Worm (Caenorhabditis elegans) whole organism, mixed stage, embryonic: Measurements from ENCODE around the gene nkat-3.

Experiments
- M03D4.4 ChIP-seq: sonication (generic microtip); optimal IDR thresholded peaks from 2 replicates; lab custom pipeline; 2017; ENCODE audit warnings: mild to moderate bottlenecking, missing genetic modification characterization, missing compliant biosample characterization
- bed-3 ChIP-seq: fragments of 200-800 bp; sonication (Bioruptor generic); optimal IDR thresholded peaks from 3 replicates; lab custom pipeline; 2018; ENCODE audit warnings: mild to moderate bottlenecking, missing genetic modification characterization, moderate library complexity, missing compliant biosample characterization
- blmp-1 ChIP-seq: fragments of 150-350 bp; optimal IDR thresholded peaks from 2 replicates; lab custom pipeline; 2014; ENCODE audit warnings: missing biosample characterization, missing genetic modification characterization
- ceh-39 ChIP-seq: fragments of 150-350 bp; optimal IDR thresholded peaks from 2 replicates; lab custom pipeline; 2014; ENCODE audit warnings: missing biosample characterization, missing genetic modification characterization
- ceh-43 ChIP-seq: fragments of 200-800 bp; sonication (Bioruptor generic); optimal IDR thresholded peaks from 2 replicates; lab custom pipeline; 2018; ENCODE audit warnings: mild to moderate bottlenecking, missing genetic modification characterization, moderate library complexity, missing compliant biosample characterization
- ceh-83 ChIP-seq: fragments of 200-800 bp; sonication (Bioruptor generic); optimal IDR thresholded peaks from 2 replicates; lab custom pipeline; 2018; ENCODE audit warnings: mild to moderate bottlenecking, missing genetic modification characterization, missing compliant biosample characterization
- ces-1 ChIP-seq: fragments of 150-350 bp; optimal IDR thresholded peaks from 2 replicates; lab custom pipeline; 2014; ENCODE audit warnings: missing biosample characterization, missing genetic modification reagents, missing genetic modification characterization
- cnd-1 ChIP-seq: fragments of 200-800 bp; sonication (Bioruptor generic); optimal IDR thresholded peaks from 2 replicates; lab custom pipeline; 2018; ENCODE audit warnings: mild to moderate bottlenecking, missing genetic modification characterization, missing compliant biosample characterization
- drap-1 ChIP-seq: fragments of 200-800 bp; sonication (Bioruptor generic); optimal IDR thresholded peaks from 3 replicates; lab custom pipeline; 2018; ENCODE audit warnings: mild to moderate bottlenecking, missing genetic modification characterization, missing compliant biosample characterization
- elt-1 ChIP-seq: sonication (generic microtip); optimal IDR thresholded peaks from 2 replicates; lab custom pipeline; 2017; ENCODE audit warnings: missing genetic modification characterization, mild to moderate bottlenecking, missing compliant biosample characterization, antibody characterized with exemption, moderate library complexity, borderline replicate concordance; ENCODE audit not compliant: insufficient read depth
- elt-3 ChIP-seq: fragments of 150-350 bp; optimal IDR thresholded peaks from 2 replicates; lab custom pipeline; 2014; ENCODE audit warnings: missing biosample characterization, missing genetic modification characterization
- flh-1 ChIP-seq: fragments of 200-800 bp; sonication (Bioruptor generic); optimal IDR thresholded peaks from 2 replicates; lab custom pipeline; 2018; ENCODE audit warnings: mild to moderate bottlenecking, missing genetic modification characterization, moderate library complexity, missing compliant biosample characterization
- ham-2 ChIP-seq: fragments of 200-800 bp; sonication (Bioruptor generic); optimal IDR thresholded peaks from 2 replicates; lab custom pipeline; 2018; ENCODE audit warnings: mild to moderate bottlenecking, missing genetic modification characterization, missing compliant biosample characterization
- hlh-1 ChIP-seq: fragments of 150-350 bp; optimal IDR thresholded peaks from 2 replicates; lab custom pipeline; 2014; ENCODE audit warnings: missing biosample characterization, missing genetic modification reagents, missing genetic modification characterization
- lin-32 ChIP-seq: fragments of 200-800 bp; sonication (Bioruptor generic); optimal IDR thresholded peaks from 2 replicates; lab custom pipeline; 2018; ENCODE audit warnings: mild to moderate bottlenecking, missing genetic modification characterization, missing compliant biosample characterization
- lsy-2 ChIP-seq: fragments of 150-350 bp; optimal IDR thresholded peaks from 2 replicates; lab custom pipeline; 2014; ENCODE audit warnings: missing biosample characterization, missing genetic modification characterization
- mep-1 ChIP-seq: fragments of 150-350 bp; optimal IDR thresholded peaks from 2 replicates; lab custom pipeline; 2017; ENCODE audit warnings: missing biosample characterization, missing genetic modification reagents, missing genetic modification characterization, inconsistent platforms
- mls-2 ChIP-seq: sonication (generic microtip); optimal IDR thresholded peaks from 2 replicates; lab custom pipeline; 2016; ENCODE audit warnings: mild to moderate bottlenecking, missing genetic modification characterization, moderate library complexity, missing compliant biosample characterization
- nhr-2 ChIP-seq: fragments of 150-350 bp; optimal IDR thresholded peaks from 2 replicates; lab custom pipeline; 2014; ENCODE audit warnings: missing biosample characterization, missing genetic modification characterization
- nhr-237 ChIP-seq: fragments of 150-350 bp; optimal IDR thresholded peaks from 2 replicates; lab custom pipeline; 2014; ENCODE audit warnings: missing biosample characterization, missing genetic modification characterization
- nhr-28 ChIP-seq: fragments of 150-350 bp; optimal IDR thresholded peaks from 2 replicates; lab custom pipeline; 2014; ENCODE audit warnings: missing biosample characterization, missing genetic modification characterization
- nhr-76 ChIP-seq: sonication (generic microtip); optimal IDR thresholded peaks from 2 replicates; lab custom pipeline; 2017; ENCODE audit warnings: missing biosample characterization, missing genetic modification characterization
- pha-4 ChIP-seq: fragments of 150-350 bp; optimal IDR thresholded peaks from 2 replicates; lab custom pipeline; 2018; ENCODE audit warnings: missing biosample characterization, missing genetic modification reagents, missing genetic modification characterization
- sem-2 ChIP-seq: fragments of 200-800 bp; sonication (Bioruptor generic); optimal IDR thresholded peaks from 2 replicates; lab custom pipeline; 2018; ENCODE audit warnings: mild to moderate bottlenecking, missing genetic modification characterization, missing compliant biosample characterization
- snpc-4 ChIP-seq: fragments of 150-350 bp; optimal IDR thresholded peaks from 2 replicates; lab custom pipeline; 2014; ENCODE audit warnings: missing biosample characterization, missing genetic modification characterization
- sptf-1 ChIP-seq: sonication (generic microtip); optimal IDR thresholded peaks from 2 replicates; lab custom pipeline; 2017; ENCODE audit warnings: mild to moderate bottlenecking, missing genetic modification characterization, moderate library complexity, missing compliant biosample characterization
- tbx-8 ChIP-seq: fragments of 200-800 bp; sonication (Bioruptor generic); optimal IDR thresholded peaks from 2 replicates; lab custom pipeline; 2018; ENCODE audit warnings: mild to moderate bottlenecking, missing genetic modification characterization, moderate library complexity, missing compliant biosample characterization
- unc-120 ChIP-seq: sonication (generic microtip); optimal IDR thresholded peaks from 2 replicates; lab custom pipeline; 2017; ENCODE audit warnings: missing genetic modification characterization, missing compliant biosample characterization; ENCODE audit not compliant: poor library complexity, severe bottlenecking
- unc-39 ChIP-seq: fragments of 150-350 bp; optimal IDR thresholded peaks from 2 replicates; lab custom pipeline; 2014; ENCODE audit warnings: missing biosample characterization, missing genetic modification characterization
- unc-62 ChIP-seq: fragments of 150-350 bp; optimal IDR thresholded peaks from 2 replicates; lab custom pipeline; 2014; ENCODE audit warnings: missing biosample characterization, missing genetic modification reagents, missing genetic modification characterization
- zip-8 ChIP-seq: fragments of 150-350 bp; optimal IDR thresholded peaks from 2 replicates; lab custom pipeline; 2014; ENCODE audit warnings: missing biosample characterization, missing genetic modification characterization
- ztf-11 ChIP-seq: fragments of 150-350 bp; optimal IDR thresholded peaks from 2 replicates; lab custom pipeline; 2014; ENCODE audit warnings: missing biosample characterization, missing genetic modification characterization

Gene nkat-3

ce11 chrX:15441686-15442067 lies at the start of gene nkat-3:
Gene nkat-3, plus strand, starts transcription at chrX:15441731.
- no peak for TF ChIP-seq M03D4.4
- TF ChIP-seq unc-120 (tag; lab: Kevin White, UChicago): no peak
- no peak for TF ChIP-seq sem-2 (GFP tag; lab: Kevin White, UChicago)

DNA sequence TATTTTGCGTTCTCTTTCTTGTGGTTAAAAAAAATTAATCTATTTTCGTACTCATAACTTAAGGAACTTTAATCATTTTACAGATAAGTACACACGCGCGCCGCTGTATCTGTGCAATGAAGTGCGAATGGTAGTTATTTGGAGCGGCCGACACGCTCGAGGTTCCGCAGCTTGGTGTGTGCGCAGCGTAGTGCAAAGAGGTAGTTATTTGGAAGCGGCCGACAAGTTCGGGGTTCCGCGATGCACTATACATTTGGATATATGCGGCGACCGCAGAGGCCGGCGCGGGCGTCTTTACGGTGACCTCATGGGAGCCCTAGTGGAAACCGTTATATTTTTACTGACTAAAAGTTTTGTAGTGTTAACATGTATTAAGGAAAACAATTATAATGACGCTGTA lies 48.9 kb upstream of the nkat-3 start:
- TF ChIP-seq bed-3 (GFP tag; lab: Kevin White, UChicago): no peak

- TF ChIP-seq ces-1 (GFP tag; lab: Kevin White, UChicago): peak; percentile 90
- TF ChIP-seq ztf-11 (tag; lab: Kevin White, UChicago): no peak
- no peak for TF ChIP-seq nhr-2 (tag; lab: Kevin White, UChicago)
These were observed 45.8 kb upstream of the nkat-3 start for ce11 chrX:15395723-15396122.

ce11 chrX:15407631-15408030 lies 33.9 kb upstream of the nkat-3 start, which contains the start of gene psa-3:
Gene psa-3, plus strand, starts transcription at chrX:15407931.
- no peak for TF ChIP-seq flh-1 (GFP tag; lab: Kevin White, UChicago)
- TF ChIP-seq tbx-8 (GFP tag; lab: Kevin White, UChicago): no peak
- TF ChIP-seq zip-8 (tag; lab: Kevin White, UChicago): no peak
- no peak for TF ChIP-seq unc-39 (tag; lab: Kevin White, UChicago)
- no peak for TF ChIP-seq pha-4
- no peak for TF ChIP-seq elt-1 (tag; lab: Kevin White, UChicago)
- TF ChIP-seq hlh-1: no peak
- TF ChIP-seq nhr-2 (tag; lab: Kevin White, UChicago): no peak
- TF ChIP-seq nhr-76: no peak
- TF ChIP-seq nhr-237: no peak
- TF ChIP-seq lin-32 (GFP tag; lab: Kevin White, UChicago): no peak
- no peak for TF ChIP-seq mep-1 (tag; lab: Kevin White, UChicago)
- TF ChIP-seq ztf-11 (tag; lab: Kevin White, UChicago): no peak
- no peak for TF ChIP-seq nhr-28 (tag; lab: Kevin White, UChicago)
- no peak for TF ChIP-seq drap-1 (GFP tag; lab: Kevin White, UChicago)
- TF ChIP-seq cnd-1 (tag; lab: Kevin White, UChicago): no peak

DNA sequence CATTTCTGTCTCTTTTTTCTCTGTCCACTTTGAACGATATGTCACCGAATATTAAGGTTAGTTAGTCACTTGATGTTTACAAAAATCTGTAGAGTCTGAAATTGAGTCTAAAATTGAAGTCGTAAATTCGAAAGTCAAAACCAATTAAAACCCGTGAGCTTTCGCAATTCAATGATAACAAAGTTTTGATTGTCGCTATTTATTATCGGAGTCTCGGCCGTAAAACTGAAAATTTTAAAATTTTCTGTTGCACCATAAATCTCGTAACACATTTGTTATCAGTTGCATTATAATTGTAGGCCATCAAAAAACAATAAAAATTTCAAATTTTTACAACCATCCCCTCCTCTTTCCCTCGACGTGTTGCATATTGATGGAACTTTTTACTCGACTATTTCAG lies 33.0 kb upstream of the nkat-3 start:
- no peak for TF ChIP-seq nhr-237
- TF ChIP-seq, all 35 proteins: peak for 0

ce11 chrX:15415226-15415625 lies 26.3 kb upstream of the nkat-3 start, which contains the start of gene pqn-36:
Gene pqn-36, minus strand, starts transcription at chrX:15415493.
- TF ChIP-seq ceh-43 (GFP tag; lab: Kevin White, UChicago) (no peak), lsy-2 (tag; lab: Kevin White, UChicago) (no peak), ceh-83 (GFP tag; lab: Kevin White, UChicago) (no peak), drap-1 (GFP tag; lab: Kevin White, UChicago) (no peak), hlh-1 (no peak), nhr-28 (tag; lab: Kevin White, UChicago) (no peak), ces-1 (GFP tag; lab: Kevin White, UChicago) (no peak), elt-1 (tag; lab: Kevin White, UChicago) (no peak), unc-120 (tag; lab: Kevin White, UChicago) (no peak), ztf-11 (tag; lab: Kevin White, UChicago) (no peak), sptf-1 (no peak), unc-39 (tag; lab: Kevin White, UChicago) (no peak), nhr-2 (tag; lab: Kevin White, UChicago) (no peak), snpc-4 (tag; lab: Kevin White, UChicago) (no peak)
- TF ChIP-seq, all 35 proteins: peak for 0

DNA sequence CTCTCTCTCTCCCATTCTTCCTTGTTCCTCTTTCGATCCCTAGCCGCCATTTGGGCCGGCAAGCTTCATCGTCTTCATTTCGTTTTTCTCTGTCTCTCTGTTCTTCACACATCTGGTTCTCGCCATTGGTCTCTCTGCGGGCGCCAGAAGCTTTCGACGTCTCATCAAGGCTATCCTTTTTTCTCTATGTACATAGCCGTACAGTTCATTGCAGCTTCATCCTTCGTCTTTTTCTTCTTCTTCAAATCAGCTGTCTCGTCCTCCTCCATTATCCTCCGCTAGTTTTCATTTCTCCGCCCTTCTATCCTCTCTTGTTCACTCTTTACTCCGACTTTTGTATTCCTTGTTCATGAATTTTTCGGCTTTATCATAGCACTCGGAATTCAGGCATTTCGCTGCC lies 20.9 kb upstream of the nkat-3 start, which contains the start of gene F39D8.3:
F39D8.3 (plus strand) TSS at position 301 of the 400 bp plus-strand sequence.
- no peak for TF ChIP-seq unc-62 (GFP tag; lab: Kevin White, UChicago)
- TF ChIP-seq unc-120 (tag; lab: Kevin White, UChicago): no peak
- TF ChIP-seq ceh-39 (tag; lab: Kevin White, UChicago): no peak
- TF ChIP-seq elt-3 (tag; lab: Kevin White, UChicago): no peak
- TF ChIP-seq mls-2 (tag; lab: Kevin White, UChicago): no peak
- TF ChIP-seq hlh-1: no peak
- TF ChIP-seq blmp-1 (tag; lab: Kevin White, UChicago): no peak
- no peak for TF ChIP-seq ham-2 (GFP tag; lab: Kevin White, UChicago)
- TF ChIP-seq nhr-76: no peak
- TF ChIP-seq bed-3 (GFP tag; lab: Kevin White, UChicago): no peak
